Worm (Caenorhabditis elegans) whole organism, mixed stage, embryonic: ENCODE measurements around the gene T25B2.1.

ENCODE experiments used
- M03D4.4 ChIP-seq: sonication (generic microtip); optimal IDR thresholded peaks from 2 replicates; lab custom pipeline; 2017; ENCODE audit warnings: mild to moderate bottlenecking, missing genetic modification characterization, missing compliant biosample characterization
- ceh-39 ChIP-seq: fragments of 150-350 bp; optimal IDR thresholded peaks from 2 replicates; lab custom pipeline; 2014; ENCODE audit warnings: missing biosample characterization, missing genetic modification characterization
- ceh-43 ChIP-seq: fragments of 200-800 bp; sonication (Bioruptor generic); optimal IDR thresholded peaks from 2 replicates; lab custom pipeline; 2018; ENCODE audit warnings: mild to moderate bottlenecking, missing genetic modification characterization, moderate library complexity, missing compliant biosample characterization
- ceh-83 ChIP-seq: fragments of 200-800 bp; sonication (Bioruptor generic); optimal IDR thresholded peaks from 2 replicates; lab custom pipeline; 2018; ENCODE audit warnings: mild to moderate bottlenecking, missing genetic modification characterization, missing compliant biosample characterization
- cnd-1 ChIP-seq: fragments of 200-800 bp; sonication (Bioruptor generic); optimal IDR thresholded peaks from 2 replicates; lab custom pipeline; 2018; ENCODE audit warnings: mild to moderate bottlenecking, missing genetic modification characterization, missing compliant biosample characterization
- drap-1 ChIP-seq: fragments of 200-800 bp; sonication (Bioruptor generic); optimal IDR thresholded peaks from 3 replicates; lab custom pipeline; 2018; ENCODE audit warnings: mild to moderate bottlenecking, missing genetic modification characterization, missing compliant biosample characterization
- elt-1 ChIP-seq: sonication (generic microtip); optimal IDR thresholded peaks from 2 replicates; lab custom pipeline; 2017; ENCODE audit warnings: missing genetic modification characterization, mild to moderate bottlenecking, missing compliant biosample characterization, antibody characterized with exemption, moderate library complexity, borderline replicate concordance; ENCODE audit not compliant: insufficient read depth
- elt-3 ChIP-seq: fragments of 150-350 bp; optimal IDR thresholded peaks from 2 replicates; lab custom pipeline; 2014; ENCODE audit warnings: missing biosample characterization, missing genetic modification characterization
- flh-1 ChIP-seq: fragments of 200-800 bp; sonication (Bioruptor generic); optimal IDR thresholded peaks from 2 replicates; lab custom pipeline; 2018; ENCODE audit warnings: mild to moderate bottlenecking, missing genetic modification characterization, moderate library complexity, missing compliant biosample characterization
- ham-2 ChIP-seq: fragments of 200-800 bp; sonication (Bioruptor generic); optimal IDR thresholded peaks from 2 replicates; lab custom pipeline; 2018; ENCODE audit warnings: mild to moderate bottlenecking, missing genetic modification characterization, missing compliant biosample characterization
- hlh-1 ChIP-seq: fragments of 150-350 bp; optimal IDR thresholded peaks from 2 replicates; lab custom pipeline; 2014; ENCODE audit warnings: missing biosample characterization, missing genetic modification reagents, missing genetic modification characterization
- lin-13 ChIP-seq: fragments of 150-350 bp; optimal IDR thresholded peaks from 2 replicates; lab custom pipeline; 2014; ENCODE audit warnings: missing biosample characterization, missing genetic modification characterization
- lin-32 ChIP-seq: fragments of 200-800 bp; sonication (Bioruptor generic); optimal IDR thresholded peaks from 2 replicates; lab custom pipeline; 2018; ENCODE audit warnings: mild to moderate bottlenecking, missing genetic modification characterization, missing compliant biosample characterization
- lsy-2 ChIP-seq: fragments of 150-350 bp; optimal IDR thresholded peaks from 2 replicates; lab custom pipeline; 2014; ENCODE audit warnings: missing biosample characterization, missing genetic modification characterization
- mab-5 ChIP-seq: fragments of 150-350 bp; optimal IDR thresholded peaks from 2 replicates; lab custom pipeline; 2014; ENCODE audit warnings: missing biosample characterization, missing genetic modification characterization
- mep-1 ChIP-seq: fragments of 150-350 bp; optimal IDR thresholded peaks from 2 replicates; lab custom pipeline; 2017; ENCODE audit warnings: missing biosample characterization, missing genetic modification reagents, missing genetic modification characterization, inconsistent platforms
- mls-2 ChIP-seq: sonication (generic microtip); optimal IDR thresholded peaks from 2 replicates; lab custom pipeline; 2016; ENCODE audit warnings: mild to moderate bottlenecking, missing genetic modification characterization, moderate library complexity, missing compliant biosample characterization
- nhr-12 ChIP-seq: fragments of 150-350 bp; optimal IDR thresholded peaks from 2 replicates; lab custom pipeline; 2014; ENCODE audit warnings: missing biosample characterization, missing genetic modification characterization
- nhr-2 ChIP-seq: fragments of 150-350 bp; optimal IDR thresholded peaks from 2 replicates; lab custom pipeline; 2014; ENCODE audit warnings: missing biosample characterization, missing genetic modification characterization
- nhr-237 ChIP-seq: fragments of 150-350 bp; optimal IDR thresholded peaks from 2 replicates; lab custom pipeline; 2014; ENCODE audit warnings: missing biosample characterization, missing genetic modification characterization
- nhr-76 ChIP-seq: sonication (generic microtip); optimal IDR thresholded peaks from 2 replicates; lab custom pipeline; 2017; ENCODE audit warnings: missing biosample characterization, missing genetic modification characterization
- pha-4 ChIP-seq: fragments of 150-350 bp; optimal IDR thresholded peaks from 2 replicates; lab custom pipeline; 2018; ENCODE audit warnings: missing biosample characterization, missing genetic modification reagents, missing genetic modification characterization
- sem-2 ChIP-seq: fragments of 200-800 bp; sonication (Bioruptor generic); optimal IDR thresholded peaks from 2 replicates; lab custom pipeline; 2018; ENCODE audit warnings: mild to moderate bottlenecking, missing genetic modification characterization, missing compliant biosample characterization
- snpc-4 ChIP-seq: fragments of 150-350 bp; optimal IDR thresholded peaks from 2 replicates; lab custom pipeline; 2014; ENCODE audit warnings: missing biosample characterization, missing genetic modification characterization
- sptf-1 ChIP-seq: sonication (generic microtip); optimal IDR thresholded peaks from 2 replicates; lab custom pipeline; 2017; ENCODE audit warnings: mild to moderate bottlenecking, missing genetic modification characterization, moderate library complexity, missing compliant biosample characterization
- tbx-8 ChIP-seq: fragments of 200-800 bp; sonication (Bioruptor generic); optimal IDR thresholded peaks from 2 replicates; lab custom pipeline; 2018; ENCODE audit warnings: mild to moderate bottlenecking, missing genetic modification characterization, moderate library complexity, missing compliant biosample characterization
- unc-120 ChIP-seq: sonication (generic microtip); optimal IDR thresholded peaks from 2 replicates; lab custom pipeline; 2017; ENCODE audit warnings: missing genetic modification characterization, missing compliant biosample characterization; ENCODE audit not compliant: poor library complexity, severe bottlenecking
- unc-39 ChIP-seq: fragments of 150-350 bp; optimal IDR thresholded peaks from 2 replicates; lab custom pipeline; 2014; ENCODE audit warnings: missing biosample characterization, missing genetic modification characterization
- unc-62 ChIP-seq: fragments of 150-350 bp; optimal IDR thresholded peaks from 2 replicates; lab custom pipeline; 2014; ENCODE audit warnings: missing biosample characterization, missing genetic modification reagents, missing genetic modification characterization
- zip-8 ChIP-seq: fragments of 150-350 bp; optimal IDR thresholded peaks from 2 replicates; lab custom pipeline; 2014; ENCODE audit warnings: missing biosample characterization, missing genetic modification characterization
- ztf-11 ChIP-seq: fragments of 150-350 bp; optimal IDR thresholded peaks from 2 replicates; lab custom pipeline; 2014; ENCODE audit warnings: missing biosample characterization, missing genetic modification characterization

T25B2.1 gene

DNA sequence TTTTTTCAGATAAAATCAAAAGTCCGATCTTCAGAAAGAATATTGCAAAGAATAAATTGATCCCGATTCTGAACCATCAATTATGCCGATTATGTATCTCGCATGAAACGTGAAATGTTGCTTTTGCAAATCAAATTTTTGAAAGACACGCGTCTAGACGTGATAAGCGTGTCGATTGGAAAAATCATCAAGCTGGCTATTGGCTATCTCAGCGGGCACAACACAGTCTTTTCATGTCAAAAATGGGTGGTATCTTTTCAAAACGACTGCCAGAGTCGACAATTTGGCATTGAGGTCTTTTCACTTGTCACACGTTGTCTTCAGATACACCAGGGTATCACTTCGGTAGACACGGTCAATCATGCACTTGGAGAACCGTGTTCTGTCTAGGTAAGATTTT lies 22.9 kb downstream of the T25B2.1 start, which contains the start of gene daf-9:
Gene daf-9, plus strand, starts transcription at position 301 of the 400 bp plus-strand sequence.
- no peak for TF ChIP-seq unc-120 (tag; lab: Kevin White, UChicago)
- TF ChIP-seq cnd-1 (tag; lab: Kevin White, UChicago) = no peak
- no peak for TF ChIP-seq ceh-43 (GFP tag; lab: Kevin White, UChicago)
- TF ChIP-seq mls-2 (tag; lab: Kevin White, UChicago) = no peak
- no peak for TF ChIP-seq lin-13 (tag; lab: Kevin White, UChicago)
- TF ChIP-seq ceh-83 (GFP tag; lab: Kevin White, UChicago) = no peak
- no peak for TF ChIP-seq mep-1
- TF ChIP-seq snpc-4 = no peak
- no peak for TF ChIP-seq zip-8 (tag; lab: Kevin White, UChicago)
- no peak for TF ChIP-seq flh-1
- no peak for TF ChIP-seq M03D4.4 (tag; lab: Kevin White, UChicago)
- TF ChIP-seq ceh-39 = no peak

- no peak for TF ChIP-seq drap-1 (GFP tag; lab: Kevin White, UChicago)
- no peak for TF ChIP-seq lin-32 (GFP tag; lab: Kevin White, UChicago)
- no peak for TF ChIP-seq ceh-43 (GFP tag; lab: Kevin White, UChicago)
- no peak for TF ChIP-seq sptf-1
- TF ChIP-seq lin-13 (tag; lab: Kevin White, UChicago) = no peak
- TF ChIP-seq unc-39 (tag; lab: Kevin White, UChicago) = no peak
- no peak for TF ChIP-seq nhr-76 (tag; lab: Kevin White, UChicago)
- TF ChIP-seq unc-62 (GFP tag; lab: Kevin White, UChicago) = no peak
- TF ChIP-seq elt-1 (tag; lab: Kevin White, UChicago) = no peak
- no peak for TF ChIP-seq sem-2 (GFP tag; lab: Kevin White, UChicago)
- no peak for TF ChIP-seq mep-1
- TF ChIP-seq ztf-11 (tag; lab: Kevin White, UChicago) = no peak
- TF ChIP-seq elt-3 = no peak
- no peak for TF ChIP-seq mab-5
- TF ChIP-seq lsy-2 (tag; lab: Kevin White, UChicago) = no peak
- TF ChIP-seq flh-1 = no peak
- TF ChIP-seq mls-2 (tag; lab: Kevin White, UChicago) = no peak
- TF ChIP-seq ceh-83 (GFP tag; lab: Kevin White, UChicago) = no peak
- TF ChIP-seq hlh-1 = no peak
- no peak for TF ChIP-seq nhr-237
Observed at ce11 chrX:6201542-6201941, 27.8 kb downstream of the T25B2.1 start.

ce11 chrX:6202809-6203208 lies 29.1 kb downstream of the T25B2.1 start:
- TF ChIP-seq hlh-1 (no peak), ceh-39 (no peak), tbx-8 (no peak), nhr-76 (tag; lab: Kevin White, UChicago) (no peak), elt-1 (tag; lab: Kevin White, UChicago) (no peak), ceh-43 (GFP tag; lab: Kevin White, UChicago) (no peak), lin-32 (GFP tag; lab: Kevin White, UChicago) (no peak), ceh-83 (GFP tag; lab: Kevin White, UChicago) (no peak), nhr-237 (no peak), lsy-2 (tag; lab: Kevin White, UChicago) (no peak), snpc-4 (no peak), nhr-12 (tag; lab: Kevin White, UChicago) (no peak), lin-13 (tag; lab: Kevin White, UChicago) (no peak), nhr-2 (tag; lab: Kevin White, UChicago) (no peak), sem-2 (GFP tag; lab: Kevin White, UChicago) (no peak), elt-3 (no peak), ham-2 (GFP tag; lab: Kevin White, UChicago) (no peak), cnd-1 (tag; lab: Kevin White, UChicago) (no peak)

DNA sequence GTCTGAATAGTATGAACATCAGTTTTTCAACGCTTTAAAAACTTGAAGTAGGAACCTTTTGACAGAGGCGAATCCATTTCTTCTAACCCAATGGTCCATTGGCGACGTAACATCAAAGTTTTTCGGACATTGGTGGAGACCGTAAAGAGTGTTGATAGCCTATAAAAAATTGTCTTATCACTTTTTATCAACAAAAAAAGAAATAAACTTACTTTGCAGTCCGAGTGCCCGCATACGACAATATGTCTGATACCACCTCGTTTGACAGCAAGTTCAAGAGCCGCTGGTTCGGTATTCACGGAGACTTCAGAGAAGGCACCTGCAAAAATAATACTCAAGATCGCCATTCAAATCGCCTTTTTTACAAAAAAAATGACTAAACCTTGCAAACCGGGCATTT lies 29.6 kb downstream of the T25B2.1 start:
- TF ChIP-seq hlh-1 (no peak), zip-8 (tag; lab: Kevin White, UChicago) (no peak), ham-2 (GFP tag; lab: Kevin White, UChicago) (no peak), ztf-11 (tag; lab: Kevin White, UChicago) (no peak), nhr-76 (tag; lab: Kevin White, UChicago) (no peak), pha-4 (tag; lab: Kevin White, UChicago) (no peak), unc-62 (GFP tag; lab: Kevin White, UChicago) (no peak), nhr-12 (tag; lab: Kevin White, UChicago) (no peak)
